Worm (Caenorhabditis elegans) whole organism, mixed stage, embryonic: ENCODE measurements around the gene ntp-1.

Source experiments
- blmp-1 ChIP-seq: fragments of 150-350 bp; optimal IDR thresholded peaks from 2 replicates; lab custom pipeline; 2014; ENCODE audit warnings: missing biosample characterization, missing genetic modification characterization
- ces-1 ChIP-seq: fragments of 150-350 bp; optimal IDR thresholded peaks from 2 replicates; lab custom pipeline; 2014; ENCODE audit warnings: missing biosample characterization, missing genetic modification reagents, missing genetic modification characterization
- ham-2 ChIP-seq: fragments of 200-800 bp; sonication (Bioruptor generic); optimal IDR thresholded peaks from 2 replicates; lab custom pipeline; 2018; ENCODE audit warnings: mild to moderate bottlenecking, missing genetic modification characterization, missing compliant biosample characterization
- pha-4 ChIP-seq: fragments of 150-350 bp; optimal IDR thresholded peaks from 2 replicates; lab custom pipeline; 2018; ENCODE audit warnings: missing biosample characterization, missing genetic modification reagents, missing genetic modification characterization
- unc-120 ChIP-seq: sonication (generic microtip); optimal IDR thresholded peaks from 2 replicates; lab custom pipeline; 2017; ENCODE audit warnings: missing genetic modification characterization, missing compliant biosample characterization; ENCODE audit not compliant: poor library complexity, severe bottlenecking
- unc-62 ChIP-seq: fragments of 150-350 bp; optimal IDR thresholded peaks from 2 replicates; lab custom pipeline; 2014; ENCODE audit warnings: missing biosample characterization, missing genetic modification reagents, missing genetic modification characterization

- peak; percentile 36 for TF ChIP-seq unc-62
- TF ChIP-seq ham-2 (GFP tag; lab: Kevin White, UChicago) = no peak
- TF ChIP-seq blmp-1 = no peak
- TF ChIP-seq pha-4 (tag; lab: Kevin White, UChicago) = no peak
- no peak for TF ChIP-seq unc-120 (tag; lab: Kevin White, UChicago)
- peak; percentile 83 for TF ChIP-seq ces-1 (GFP tag; lab: Kevin White, UChicago)
Measured at ce11 chrIV:7815683-7816183, 21.1 kb upstream of the ntp-1 start, which contains the start of gene cdgs-1.
